Worm (Caenorhabditis elegans) whole organism, late embryonic: Measurements from ENCODE around the gene F35H8.12.
A peak's percentile ranks its signal among the peaks of the same experiment; 100 is the strongest.

Experiments
- ama-1 ChIP-seq: fragments of 150-350 bp; optimal IDR thresholded peaks from 2 replicates; lab custom pipeline; 2014
- ceh-19 ChIP-seq: fragments of 200-800 bp; sonication (Bioruptor generic); optimal IDR thresholded peaks from 2 replicates; lab custom pipeline; 2018; ENCODE audit warnings: mild to moderate bottlenecking, missing genetic modification characterization, missing compliant biosample characterization
- ceh-6 ChIP-seq: fragments of 200-800 bp; sonication (Bioruptor generic); optimal IDR thresholded peaks from 2 replicates; lab custom pipeline; 2018; ENCODE audit warnings: mild to moderate bottlenecking, missing genetic modification characterization, missing compliant biosample characterization
- hlh-8 ChIP-seq: sonication (generic microtip); optimal IDR thresholded peaks from 2 replicates; lab custom pipeline; 2016; ENCODE audit warnings: missing genotype, missing genetic modification characterization, missing compliant biosample characterization
- pag-3 ChIP-seq: sonication (generic microtip); optimal IDR thresholded peaks from 2 replicates; lab custom pipeline; 2016; ENCODE audit warnings: missing compliant biosample characterization, missing genetic modification characterization, borderline replicate concordance
- pha-4 ChIP-seq: fragments of 150-350 bp; optimal IDR thresholded peaks from 2 replicates; lab custom pipeline; 2018; ENCODE audit warnings: missing biosample characterization, missing genetic modification reagents, missing genetic modification characterization
- ztf-16 ChIP-seq: sonication (generic microtip); optimal IDR thresholded peaks from 2 replicates; lab custom pipeline; 2017; ENCODE audit warnings: missing genetic modification characterization, missing compliant biosample characterization

- TF ChIP-seq ceh-6 (GFP tag; lab: Kevin White, UChicago): peak; percentile 88
- TF ChIP-seq ama-1 (lab: Kevin White, UChicago): no peak
- TF ChIP-seq hlh-8: peak; percentile 49
- no peak for TF ChIP-seq pha-4 (tag; lab: Kevin White, UChicago)
- TF ChIP-seq pag-3 (tag; lab: Kevin White, UChicago): peak; percentile 68
- peak; percentile 68 for TF ChIP-seq ztf-16 (tag; lab: Kevin White, UChicago)
- peak; percentile 91 for TF ChIP-seq ceh-19 (GFP tag; lab: Kevin White, UChicago)
Observed at ce11 chrII:9566045-9566444, 14.4 kb downstream of the F35H8.12 start.
